Worm (Caenorhabditis elegans) whole organism, late embryonic: ENCODE data around the gene F46F5.1.

ENCODE experiments used
- F13H6.1 ChIP-seq: sonication (generic microtip); optimal IDR thresholded peaks from 2 replicates; lab custom pipeline; 2016; ENCODE audit warnings: missing genetic modification characterization, missing compliant biosample characterization
- K09A11.1 ChIP-seq: sonication (generic microtip); optimal IDR thresholded peaks from 2 replicates; lab custom pipeline; 2017; ENCODE audit warnings: antibody characterized with exemption, mild to moderate bottlenecking, missing genetic modification characterization, missing compliant biosample characterization; ENCODE audit not compliant: insufficient read depth
- ceh-2 ChIP-seq: sonication (generic microtip); optimal IDR thresholded peaks from 2 replicates; lab custom pipeline; 2016; ENCODE audit warnings: missing genotype, missing genetic modification characterization, missing compliant biosample characterization
- ceh-31 ChIP-seq: sonication (generic microtip); optimal IDR thresholded peaks from 2 replicates; lab custom pipeline; 2016; ENCODE audit warnings: missing genetic modification characterization, missing compliant biosample characterization
- ceh-9 ChIP-seq: sonication (generic microtip); optimal IDR thresholded peaks from 2 replicates; lab custom pipeline; 2016; ENCODE audit warnings: mild to moderate bottlenecking, missing genetic modification characterization, inconsistent platforms, missing compliant biosample characterization
- dve-1 ChIP-seq: sonication (generic microtip); optimal IDR thresholded peaks from 2 replicates; lab custom pipeline; 2017; ENCODE audit warnings: antibody characterized with exemption, mild to moderate bottlenecking, missing genetic modification characterization, missing compliant biosample characterization
- elt-2 ChIP-seq: sonication (generic microtip); optimal IDR thresholded peaks from 2 replicates; lab custom pipeline; 2016; ENCODE audit warnings: missing genetic modification reagents, missing genetic modification characterization, missing compliant biosample characterization
- fkh-10 ChIP-seq: fragments of 150-350 bp; optimal IDR thresholded peaks from 2 replicates; lab custom pipeline; 2014; ENCODE audit warnings: missing biosample characterization, missing genetic modification reagents, missing genetic modification characterization
- odd-2 ChIP-seq: sonication (generic microtip); optimal IDR thresholded peaks from 2 replicates; lab custom pipeline; 2017; ENCODE audit warnings: antibody characterized with exemption, mild to moderate bottlenecking, missing genetic modification characterization, missing compliant biosample characterization
- pqm-1 ChIP-seq: sonication (generic microtip); optimal IDR thresholded peaks from 2 replicates; lab custom pipeline; 2016; ENCODE audit warnings: missing genetic modification characterization, missing compliant biosample characterization
- ref-2 ChIP-seq: sonication (generic microtip); optimal IDR thresholded peaks from 2 replicates; lab custom pipeline; 2016; ENCODE audit warnings: missing genetic modification characterization, missing compliant biosample characterization
- syd-9 ChIP-seq: sonication (generic microtip); optimal IDR thresholded peaks from 2 replicates; lab custom pipeline; 2016; ENCODE audit warnings: mild to moderate bottlenecking, missing genetic modification characterization, moderate library complexity, missing compliant biosample characterization
- tbx-2 ChIP-seq: sonication (generic microtip); optimal IDR thresholded peaks from 2 replicates; lab custom pipeline; 2016; ENCODE audit warnings: missing genetic modification characterization, missing compliant biosample characterization
- unc-86 ChIP-seq: sonication (generic microtip); optimal IDR thresholded peaks from 2 replicates; lab custom pipeline; 2016; ENCODE audit warnings: missing genetic modification characterization, missing compliant biosample characterization

- TF ChIP-seq tbx-2 (no peak), K09A11.1 (no peak), dve-1 (tag; lab: Kevin White, UChicago) (no peak), elt-2 (tag; lab: Kevin White, UChicago) (no peak), fkh-10 (no peak), ceh-9 (tag; lab: Kevin White, UChicago) (no peak), ref-2 (tag; lab: Kevin White, UChicago) (no peak), ceh-2 (tag; lab: Kevin White, UChicago) (no peak), ceh-31 (tag; lab: Kevin White, UChicago) (no peak), unc-86 (tag; lab: Kevin White, UChicago) (no peak), pqm-1 (tag; lab: Kevin White, UChicago) (no peak), syd-9 (tag; lab: Kevin White, UChicago) (no peak), F13H6.1 (tag; lab: Kevin White, UChicago) (no peak), odd-2 (tag; lab: Kevin White, UChicago) (no peak)
Observed at ce11 chrII:814737-815136, 23.0 kb upstream of the F46F5.1 start, which contains the start of gene msrp-3.
